Fruit fly (Drosophila melanogaster) whole organism, prepupa: ENCODE measurements around the gene CG42828.

ENCODE experiments used
- Blimp-1 ChIP-seq: fragments of 200-800 bp; sonication (Bioruptor generic); optimal IDR thresholded peaks from 3 replicates; lab custom pipeline; 2017; ENCODE audit warnings: missing biosample characterization, missing genetic modification characterization, mild to moderate bottlenecking, moderate library complexity, missing genetic modification reagents
- CG10631 ChIP-seq: fragments of 200-800 bp; sonication (Bioruptor generic); optimal IDR thresholded peaks from 2 replicates; lab custom pipeline; 2016; ENCODE audit warnings: missing biosample characterization, missing genetic modification characterization
- CG10669 ChIP-seq: fragments of 200-800 bp; sonication (Bioruptor generic); optimal IDR thresholded peaks from 3 replicates; lab custom pipeline; 2018; ENCODE audit warnings: missing biosample characterization, mild to moderate bottlenecking, missing genetic modification characterization, moderate library complexity
- CG11762 ChIP-seq: fragments of 200-800 bp; sonication (Bioruptor generic); optimal IDR thresholded peaks from 3 replicates; lab custom pipeline; 2016; ENCODE audit warnings: missing biosample characterization, missing genetic modification characterization; ENCODE audit not compliant: insufficient read depth
- CG11902 ChIP-seq: fragments of 200-800 bp; sonication (Bioruptor generic); optimal IDR thresholded peaks from 3 replicates; lab custom pipeline; 2016; ENCODE audit warnings: missing biosample characterization, missing genetic modification characterization
- CG15336 ChIP-seq: fragments of 200-800 bp; sonication (Bioruptor generic); IDR thresholded peaks from 2 replicates; pipeline ENCODE4 v1.3.6; 2022; ENCODE audit warnings: missing biosample characterization, missing genetic modification characterization
- CG1621 ChIP-seq: fragments of 200-800 bp; sonication (Bioruptor generic); optimal IDR thresholded peaks from 3 replicates; lab custom pipeline; 2018; ENCODE audit warnings: missing biosample characterization, mild to moderate bottlenecking, missing genetic modification characterization
- CG16779 ChIP-seq: fragments of 200-800 bp; sonication (Bioruptor generic); optimal IDR thresholded peaks from 3 replicates; lab custom pipeline; 2017; ENCODE audit warnings: missing biosample characterization, mild to moderate bottlenecking, missing genetic modification characterization
- CG31627 ChIP-seq: fragments of 200-800 bp; sonication (Bioruptor generic); optimal IDR thresholded peaks from 3 replicates; lab custom pipeline; 2016; ENCODE audit warnings: missing biosample characterization, missing genetic modification characterization
- CG32006 ChIP-seq: fragments of 200-800 bp; sonication (Bioruptor generic); optimal IDR thresholded peaks from 3 replicates; lab custom pipeline; 2017; ENCODE audit warnings: missing biosample characterization, mild to moderate bottlenecking, missing genetic modification characterization
- CG34406 ChIP-seq: fragments of 200-800 bp; sonication (Bioruptor generic); optimal IDR thresholded peaks from 3 replicates; lab custom pipeline; 2016; ENCODE audit warnings: missing biosample characterization, missing genetic modification characterization
- CG4318 ChIP-seq: fragments of 200-800 bp; sonication (Bioruptor generic); optimal IDR thresholded peaks from 3 replicates; lab custom pipeline; 2017; ENCODE audit warnings: missing biosample characterization, mild to moderate bottlenecking, missing genetic modification characterization
- CG6163 ChIP-seq: fragments of 200-800 bp; sonication (Bioruptor generic); IDR thresholded peaks from 3 replicates; pipeline ENCODE4 v1.3.6; 2022; ENCODE audit warnings: missing biosample characterization, missing genetic modification characterization
- CG6276 ChIP-seq: fragments of 200-800 bp; sonication (Bioruptor generic); optimal IDR thresholded peaks from 2 replicates; lab custom pipeline; 2017; ENCODE audit warnings: missing biosample characterization, mild to moderate bottlenecking, missing genetic modification characterization
- CG6792 ChIP-seq: fragments of 200-800 bp; sonication (Bioruptor generic); optimal IDR thresholded peaks from 3 replicates; lab custom pipeline; 2016; ENCODE audit warnings: missing biosample characterization, missing genetic modification characterization
- CG6808 ChIP-seq: fragments of 200-800 bp; sonication (Bioruptor generic); optimal IDR thresholded peaks from 3 replicates; lab custom pipeline; 2017; ENCODE audit warnings: missing biosample characterization, missing genetic modification characterization, mild to moderate bottlenecking, moderate library complexity, missing genetic modification reagents
- CG6854 ChIP-seq: fragments of 200-800 bp; sonication (Bioruptor generic); optimal IDR thresholded peaks from 2 replicates; lab custom pipeline; 2017; ENCODE audit warnings: missing biosample characterization, mild to moderate bottlenecking, missing genetic modification characterization
- CG7368 ChIP-seq: fragments of 200-800 bp; sonication (Bioruptor generic); optimal IDR thresholded peaks from 3 replicates; lab custom pipeline; 2016; ENCODE audit warnings: missing biosample characterization, missing genetic modification characterization
- CG8319 ChIP-seq: fragments of 200-800 bp; sonication (Bioruptor generic); optimal IDR thresholded peaks from 3 replicates; lab custom pipeline; 2016; ENCODE audit warnings: missing biosample characterization, missing genetic modification characterization
- CG8632 ChIP-seq: fragments of 200-800 bp; sonication (Bioruptor generic); optimal IDR thresholded peaks from 3 replicates; lab custom pipeline; 2016; ENCODE audit warnings: missing biosample characterization, missing genetic modification characterization
- Eip75B ChIP-seq: fragments of 200-800 bp; sonication (Bioruptor generic); optimal IDR thresholded peaks from 3 replicates; lab custom pipeline; 2016; ENCODE audit warnings: missing biosample characterization, missing genetic modification characterization
- Eip78C ChIP-seq: fragments of 200-800 bp; sonication (Bioruptor generic); peaks from one replicate; lab custom pipeline; 2016; ENCODE audit warnings: missing biosample characterization, missing genetic modification characterization
- Eip93F ChIP-seq: fragments of 200-800 bp; sonication (Bioruptor generic); optimal IDR thresholded peaks from 2 replicates; lab custom pipeline; 2016; ENCODE audit warnings: missing biosample characterization, mild to moderate bottlenecking, missing genetic modification characterization
- Ets96B ChIP-seq: fragments of 200-800 bp; optimal IDR thresholded peaks from 2 replicates; lab custom pipeline; 2019; ENCODE audit warnings: missing biosample characterization, mild to moderate bottlenecking, missing genetic modification characterization, moderate library complexity
- Gug ChIP-seq: fragments of 200-800 bp; sonication (Bioruptor generic); IDR thresholded peaks from 2 replicates; pipeline ENCODE4 v1.3.6; 2022; ENCODE audit warnings: missing biosample characterization, missing genetic modification characterization
- Hr38 ChIP-seq: sonication (Bioruptor generic); optimal IDR thresholded peaks from 2 replicates; lab custom pipeline; 2016; ENCODE audit warnings: missing biosample characterization, missing genetic modification characterization
- Hr39 ChIP-seq: fragments of 200-800 bp; sonication (Bioruptor generic); optimal IDR thresholded peaks from 2 replicates; lab custom pipeline; 2016; ENCODE audit warnings: missing biosample characterization, missing genetic modification characterization
- Hr4 ChIP-seq: fragments of 200-800 bp; sonication (Bioruptor generic); optimal IDR thresholded peaks from 3 replicates; lab custom pipeline; 2016; ENCODE audit warnings: missing biosample characterization, missing genetic modification characterization
- Lpt ChIP-seq: fragments of 200-800 bp; sonication (Bioruptor generic); optimal IDR thresholded peaks from 3 replicates; lab custom pipeline; 2016; ENCODE audit warnings: missing biosample characterization, missing genetic modification characterization
- Met ChIP-seq: fragments of 200-800 bp; sonication (Bioruptor generic); optimal IDR thresholded peaks from 3 replicates; lab custom pipeline; 2016; ENCODE audit warnings: missing biosample characterization, missing genetic modification characterization
- Smox ChIP-seq: fragments of 200-800 bp; sonication (Bioruptor generic); optimal IDR thresholded peaks from 3 replicates; lab custom pipeline; 2016; ENCODE audit warnings: missing biosample characterization, missing genetic modification characterization
- Sox102F ChIP-seq: fragments of 200-800 bp; sonication (Bioruptor generic); optimal IDR thresholded peaks from 2 replicates; lab custom pipeline; 2016; ENCODE audit warnings: missing biosample characterization, mild to moderate bottlenecking, missing genetic modification characterization
- achi ChIP-seq: fragments of 200-800 bp; sonication (Bioruptor generic); optimal IDR thresholded peaks from 3 replicates; lab custom pipeline; 2016; ENCODE audit warnings: missing biosample characterization, missing genetic modification characterization
- cyc ChIP-seq: fragments of 200-800 bp; sonication (Bioruptor generic); optimal IDR thresholded peaks from 3 replicates; lab custom pipeline; 2016; ENCODE audit warnings: missing biosample characterization, missing genetic modification characterization
- dac ChIP-seq: fragments of 200-800 bp; sonication (Bioruptor generic); optimal IDR thresholded peaks from 2 replicates; lab custom pipeline; 2017; ENCODE audit warnings: missing biosample characterization, mild to moderate bottlenecking, missing genetic modification characterization
- dsx ChIP-seq: fragments of 200-800 bp; optimal IDR thresholded peaks from 3 replicates; lab custom pipeline; 2019; ENCODE audit warnings: missing biosample characterization, mild to moderate bottlenecking, missing genetic modification characterization, moderate library complexity; ENCODE audit not compliant: poor library complexity, severe bottlenecking
- eg ChIP-seq: fragments of 200-800 bp; sonication (Bioruptor generic); IDR thresholded peaks from 3 replicates; pipeline ENCODE4 v1.3.6; 2022; ENCODE audit warnings: missing biosample characterization, missing genetic modification characterization
- esn ChIP-seq: fragments of 200-800 bp; sonication (Bioruptor generic); optimal IDR thresholded peaks from 2 replicates; lab custom pipeline; 2016; ENCODE audit warnings: missing biosample characterization, mild to moderate bottlenecking, missing genetic modification characterization, moderate library complexity
- fd59A ChIP-seq: fragments of 200-800 bp; sonication (Bioruptor generic); optimal IDR thresholded peaks from 2 replicates; lab custom pipeline; 2017; ENCODE audit warnings: missing biosample characterization, mild to moderate bottlenecking, missing genetic modification characterization, missing genetic modification reagents
- fkh ChIP-seq: fragments of 200-800 bp; sonication (Bioruptor generic); optimal IDR thresholded peaks from 3 replicates; lab custom pipeline; 2017; ENCODE audit warnings: missing biosample characterization, mild to moderate bottlenecking, missing genetic modification characterization, moderate library complexity
- lz ChIP-seq: fragments of 200-800 bp; sonication (Bioruptor generic); optimal IDR thresholded peaks from 3 replicates; lab custom pipeline; 2016; ENCODE audit warnings: missing biosample characterization, missing genetic modification characterization
- net ChIP-seq: fragments of 200-800 bp; sonication (Bioruptor generic); optimal IDR thresholded peaks from 3 replicates; lab custom pipeline; 2016; ENCODE audit warnings: missing biosample characterization, missing genetic modification characterization
- salr ChIP-seq, 2 experiments: fragments of 200-800 bp; sonication (Bioruptor generic); optimal IDR thresholded peaks; 3 replicates each; lab custom pipeline; 2016 to 2018; ENCODE audit warnings: missing biosample characterization in 2 of 2, missing genetic modification characterization in 2 of 2, mild to moderate bottlenecking in 1 of 2
- svp ChIP-seq: fragments of 200-800 bp; sonication (Bioruptor generic); peaks from one replicate; lab custom pipeline; 2016; ENCODE audit warnings: missing biosample characterization, missing genetic modification characterization
- vri ChIP-seq: fragments of 200-800 bp; sonication (Bioruptor generic); optimal IDR thresholded peaks from 3 replicates; lab custom pipeline; 2016; ENCODE audit warnings: missing biosample characterization, mild to moderate bottlenecking, missing genetic modification characterization

Gene CG42828

DNA sequence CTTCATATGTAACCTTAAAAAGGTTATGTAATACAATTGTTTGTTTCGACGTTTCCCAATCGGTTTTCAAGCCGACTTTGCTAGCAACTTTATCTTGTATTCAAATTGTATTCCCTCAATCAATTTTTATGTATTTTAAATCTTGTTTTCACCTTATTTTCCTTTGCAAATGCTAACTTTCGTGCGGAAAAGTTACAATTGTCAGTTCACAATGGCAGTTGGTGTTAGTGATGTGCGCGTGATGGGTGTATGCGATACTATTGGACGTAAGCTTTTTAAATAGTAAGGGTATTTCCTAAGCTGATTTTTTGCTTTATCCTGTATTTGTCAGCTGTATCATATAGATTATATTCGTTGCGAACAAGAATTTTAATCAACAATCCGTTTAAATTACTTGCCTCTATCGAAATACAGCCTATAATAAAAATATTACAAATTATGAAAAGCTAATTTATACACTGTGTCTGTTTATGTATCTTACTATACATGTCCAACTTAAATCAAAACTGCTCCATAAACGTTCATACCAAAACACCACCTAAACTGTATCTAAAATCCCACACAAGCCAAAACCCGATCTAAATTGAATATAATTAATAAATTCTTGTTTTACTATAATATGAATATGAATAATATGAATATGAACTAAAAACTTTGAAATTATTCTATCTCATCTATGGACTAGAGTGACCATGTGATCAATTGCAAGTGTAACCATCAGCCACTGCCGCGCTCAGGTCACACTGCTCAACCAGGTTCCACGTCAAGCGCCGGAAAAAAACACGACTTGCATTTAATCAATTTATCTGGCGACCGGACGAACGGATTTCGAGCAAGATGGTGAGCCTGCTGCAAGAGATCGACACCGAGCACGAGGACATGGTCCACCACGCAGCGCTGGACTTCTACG is 17.4 kb upstream of the CG42828 start, which contains the start of the genes ATPsynCF6 and Sec13 (continued):
- TF ChIP-seq CG6854 (GFP tag; lab: Kevin White, UChicago) (no peak), CG4318 (GFP tag; lab: Kevin White, UChicago) (no peak), Ets96B (tag; lab: Kevin White, UChicago) (peak; percentile 3), svp (peak; percentile 88), Smox (GFP tag; lab: Kevin White, UChicago) (peak; percentile 37), vri (GFP tag; lab: Kevin White, UChicago) (peak; percentile 51), CG15336 (GFP tag; lab: Robert Waterston, UW) (peak; percentile 58), Blimp-1 (GFP tag; lab: Kevin White, UChicago) (no peak), achi (peak; percentile 57), CG1621 (tag; lab: Kevin White, UChicago) (no peak), CG6808 (peak; percentile 36), fkh (GFP tag; lab: Kevin White, UChicago) (peak; percentile 4), CG31627 (GFP tag; lab: Kevin White, UChicago) (peak; percentile 49), CG11762 (peak; percentile 45), eg (peak; percentile 65; the same call in 2 of the 3 replicates), net (GFP tag; lab: Kevin White, UChicago) (peak; percentile 14), Eip93F (no peak), CG6276 (GFP tag; lab: Kevin White, UChicago) (no peak), salr (GFP tag; optimal IDR thresholded peaks at IDR 0.05; lab: Kevin White, UChicago) (peak in 1 of 2 experiments; percentile 38), dac (no peak), dsx (GFP tag; lab: Kevin White, UChicago) (peak; percentile 42), Hr38 (GFP tag; lab: Kevin White, UChicago) (no peak), Lpt (GFP tag; lab: Kevin White, UChicago) (peak; percentile 47), CG34406 (GFP tag; lab: Kevin White, UChicago) (peak; percentile 27), CG32006 (peak; percentile 55), cyc (peak; percentile 45), Hr4 (GFP tag; lab: Kevin White, UChicago) (peak; percentile 58), CG8632 (GFP tag; lab: Kevin White, UChicago) (no peak)

DNA sequence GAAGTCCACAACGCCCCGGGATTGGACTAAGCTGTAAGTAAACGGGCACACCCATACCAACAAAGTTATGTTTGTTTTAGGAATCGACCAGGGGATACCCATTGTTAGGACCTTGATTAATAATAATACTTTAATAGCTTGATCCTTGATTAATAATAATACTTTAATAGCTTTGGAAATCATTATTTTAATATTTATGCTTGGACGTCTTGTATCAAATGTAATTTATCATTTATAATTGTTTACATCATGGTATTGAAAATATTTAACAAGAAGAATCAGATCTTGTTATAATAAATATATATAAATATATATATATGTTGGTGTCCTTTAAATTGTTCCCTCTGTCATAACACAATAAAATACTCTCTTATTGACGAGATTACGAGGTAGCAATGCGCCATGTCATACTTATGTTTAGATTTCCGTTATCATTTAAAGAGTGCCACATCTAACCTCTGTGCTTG is 16.6 kb upstream of the CG42828 start:
- TF ChIP-seq CG6163 (GFP tag; lab: Robert Waterston, UW) (peak; percentile 71), Gug (GFP tag; lab: Robert Waterston, UW) (peak; percentile 48; the same call in 1 of the 2 replicates), CG6808 (peak; percentile 43), CG11902 (GFP tag; lab: Kevin White, UChicago) (peak; percentile 59), CG8319 (GFP tag; lab: Kevin White, UChicago) (peak; percentile 18), Hr4 (GFP tag; lab: Kevin White, UChicago) (peak; percentile 66), CG15336 (GFP tag; lab: Robert Waterston, UW) (peak; percentile 93), CG6792 (GFP tag; lab: Kevin White, UChicago) (peak; percentile 67), Met (GFP tag; lab: Kevin White, UChicago) (peak; percentile 66), CG6276 (GFP tag; lab: Kevin White, UChicago) (no peak), fkh (GFP tag; lab: Kevin White, UChicago) (peak; percentile 34), CG10631 (peak; percentile 78), Ets96B (tag; lab: Kevin White, UChicago) (peak; percentile 62), CG11762 (peak; percentile 64), cyc (peak; percentile 22), fd59A (GFP tag; lab: Kevin White, UChicago) (peak; percentile 25), CG6854 (GFP tag; lab: Kevin White, UChicago) (no peak), achi (peak; percentile 86), vri (GFP tag; lab: Kevin White, UChicago) (peak; percentile 52), Hr38 (GFP tag; lab: Kevin White, UChicago) (no peak), Eip75B (GFP tag; lab: Kevin White, UChicago) (peak; percentile 27), CG1621 (tag; lab: Kevin White, UChicago) (no peak), CG10669 (peak; percentile 61), eg (peak; percentile 86), dsx (GFP tag; lab: Kevin White, UChicago) (peak; percentile 84), Eip78C (GFP tag; lab: Kevin White, UChicago) (peak; percentile 92), CG32006 (peak; percentile 91), lz (GFP tag; lab: Kevin White, UChicago) (peak; percentile 48), Hr39 (GFP tag; lab: Kevin White, UChicago) (peak; percentile 42), CG7368 (GFP tag; lab: Kevin White, UChicago) (peak; percentile 62), CG16779 (tag; lab: Kevin White, UChicago) (peak; percentile 23), Sox102F (no peak), esn (GFP tag; lab: Kevin White, UChicago) (peak; percentile 72)
